Worm (Caenorhabditis elegans) whole organism, L2 larva: ENCODE results near the gene F13E9.9.
A peak's percentile ranks its signal among the peaks of the same experiment; 100 is the strongest.

ENCODE experiments used
- C34F6.9 ChIP-seq: fragments of 150-350 bp; optimal IDR thresholded peaks from 2 replicates; lab custom pipeline; 2014; ENCODE audit warnings: missing biosample characterization, missing genetic modification characterization
- F13H6.1 ChIP-seq: sonication (generic microtip); optimal IDR thresholded peaks from 2 replicates; lab custom pipeline; 2016; ENCODE audit warnings: missing genetic modification characterization, missing compliant biosample characterization
- R02D3.7 ChIP-seq: fragments of 150-350 bp; optimal IDR thresholded peaks from 2 replicates; lab custom pipeline; 2014; ENCODE audit warnings: missing biosample characterization, missing genetic modification characterization
- Y55F3AM.14 ChIP-seq: fragments of 200-800 bp; sonication (Bioruptor generic); optimal IDR thresholded peaks from 2 replicates; lab custom pipeline; 2018; ENCODE audit warnings: mild to moderate bottlenecking, missing genetic modification characterization, missing compliant biosample characterization
- aly-2 ChIP-seq: fragments of 150-350 bp; optimal IDR thresholded peaks from 2 replicates; lab custom pipeline; 2014; ENCODE audit warnings: missing biosample characterization, missing genetic modification characterization
- ceh-16 ChIP-seq: fragments of 150-350 bp; optimal IDR thresholded peaks from 2 replicates; lab custom pipeline; 2014; ENCODE audit warnings: missing biosample characterization, missing genetic modification characterization
- ceh-82 ChIP-seq: fragments of 150-350 bp; optimal IDR thresholded peaks from 2 replicates; lab custom pipeline; 2014; ENCODE audit warnings: missing biosample characterization, missing genetic modification characterization
- crh-2 ChIP-seq: sonication (generic microtip); optimal IDR thresholded peaks from 2 replicates; lab custom pipeline; 2017; ENCODE audit warnings: missing biosample characterization, missing genetic modification characterization
- egl-27 ChIP-seq: sonication (generic microtip); optimal IDR thresholded peaks from 3 replicates; lab custom pipeline; 2017; ENCODE audit warnings: missing biosample characterization, missing genetic modification reagents, missing genetic modification characterization
- elt-1 ChIP-seq: fragments of 150-350 bp; optimal IDR thresholded peaks from 2 replicates; lab custom pipeline; 2014; ENCODE audit warnings: missing biosample characterization, missing genetic modification characterization
- fos-1 ChIP-seq: fragments of 150-350 bp; optimal IDR thresholded peaks from 2 replicates; lab custom pipeline; 2014; ENCODE audit warnings: missing biosample characterization, missing genetic modification characterization
- lin-11 ChIP-seq: fragments of 150-350 bp; sonication (generic microtip); optimal IDR thresholded peaks from 2 replicates; lab custom pipeline; 2014; ENCODE audit warnings: missing biosample characterization, missing genetic modification characterization, inconsistent platforms, mixed read lengths
- lin-39 ChIP-seq: fragments of 150-350 bp; optimal IDR thresholded peaks from 2 replicates; lab custom pipeline; 2014; ENCODE audit warnings: missing biosample characterization, missing genetic modification reagents, missing genetic modification characterization
- lsy-2 ChIP-seq, 2 experiments: fragments of 150-350 bp in 1 of 2; sonication (generic microtip) in 1 of 2; optimal IDR thresholded peaks; 2 replicates each; lab custom pipeline; 2014 to 2017; ENCODE audit warnings: missing biosample characterization in 2 of 2, missing genetic modification characterization in 2 of 2
- mab-5 ChIP-seq: fragments of 150-350 bp; optimal IDR thresholded peaks from 2 replicates; lab custom pipeline; 2014; ENCODE audit warnings: missing biosample characterization, missing genetic modification characterization
- nhr-11 ChIP-seq: fragments of 150-350 bp; optimal IDR thresholded peaks from 2 replicates; lab custom pipeline; 2014; ENCODE audit warnings: missing biosample characterization, missing genetic modification characterization
- nhr-12 ChIP-seq: fragments of 150-350 bp; optimal IDR thresholded peaks from 2 replicates; lab custom pipeline; 2014; ENCODE audit warnings: missing biosample characterization, missing genetic modification characterization
- nhr-129 ChIP-seq: fragments of 150-350 bp; optimal IDR thresholded peaks from 2 replicates; lab custom pipeline; 2014; ENCODE audit warnings: missing biosample characterization, missing genetic modification characterization
- nhr-21 ChIP-seq: fragments of 150-350 bp; optimal IDR thresholded peaks from 2 replicates; lab custom pipeline; 2014; ENCODE audit warnings: missing biosample characterization, missing genetic modification characterization
- nhr-23 ChIP-seq: fragments of 150-350 bp; optimal IDR thresholded peaks from 2 replicates; lab custom pipeline; 2014; ENCODE audit warnings: missing biosample characterization, missing genetic modification reagents, missing genetic modification characterization
- nhr-237 ChIP-seq: fragments of 150-350 bp; optimal IDR thresholded peaks from 2 replicates; lab custom pipeline; 2014; ENCODE audit warnings: missing biosample characterization, missing genetic modification characterization
- nhr-25 ChIP-seq: fragments of 150-350 bp; sonication (generic microtip); optimal IDR thresholded peaks from 3 replicates; lab custom pipeline; 2014; ENCODE audit warnings: missing biosample characterization, missing genetic modification characterization
- nhr-77 ChIP-seq: fragments of 150-350 bp; optimal IDR thresholded peaks from 2 replicates; lab custom pipeline; 2014; ENCODE audit warnings: missing biosample characterization, missing genetic modification characterization
- peb-1 ChIP-seq: fragments of 150-350 bp; optimal IDR thresholded peaks from 2 replicates; lab custom pipeline; 2014; ENCODE audit warnings: missing biosample characterization, missing genetic modification characterization
- sem-4 ChIP-seq: fragments of 150-350 bp; optimal IDR thresholded peaks from 2 replicates; lab custom pipeline; 2014; ENCODE audit warnings: missing biosample characterization, missing genetic modification reagents, missing genetic modification characterization
- skn-1 ChIP-seq: sonication (generic microtip); optimal IDR thresholded peaks from 2 replicates; lab custom pipeline; 2017; ENCODE audit warnings: missing biosample characterization, missing genetic modification characterization
- sma-3 ChIP-seq: sonication (generic microtip); optimal IDR thresholded peaks from 2 replicates; lab custom pipeline; 2016; ENCODE audit warnings: missing genetic modification reagents, missing genetic modification characterization, missing compliant biosample characterization
- sma-9 ChIP-seq, 2 experiments: fragments of 150-350 bp in 1 of 2; sonication (generic microtip) in 1 of 2; optimal IDR thresholded peaks; 2 replicates each; lab custom pipeline; 2014 to 2016; ENCODE audit warnings: missing genetic modification characterization in 2 of 2, mild to moderate bottlenecking in 1 of 2, missing biosample characterization in 1 of 2, missing compliant biosample characterization in 1 of 2, missing genetic modification reagents in 1 of 2, moderate library complexity in 1 of 2
- snpc-4 ChIP-seq: fragments of 150-350 bp; optimal IDR thresholded peaks from 2 replicates; lab custom pipeline; 2014; ENCODE audit warnings: missing biosample characterization, missing genetic modification characterization
- unc-39 ChIP-seq: fragments of 150-350 bp; optimal IDR thresholded peaks from 2 replicates; lab custom pipeline; 2014; ENCODE audit warnings: missing biosample characterization, missing genetic modification characterization
- unc-55 ChIP-seq: fragments of 150-350 bp; sonication (generic microtip); optimal IDR thresholded peaks from 3 replicates; lab custom pipeline; 2014; ENCODE audit warnings: missing biosample characterization, missing genetic modification reagents, missing genetic modification characterization
- unc-62 ChIP-seq: fragments of 150-350 bp; optimal IDR thresholded peaks from 2 replicates; lab custom pipeline; 2014; ENCODE audit warnings: missing biosample characterization, missing genetic modification reagents, missing genetic modification characterization
- zag-1 ChIP-seq: fragments of 150-350 bp; optimal IDR thresholded peaks from 2 replicates; lab custom pipeline; 2014; ENCODE audit warnings: missing biosample characterization, missing genetic modification characterization
- ztf-1 ChIP-seq: fragments of 200-800 bp; sonication (Bioruptor generic); conservative IDR thresholded peaks from 2 replicates; pipeline ENCODE4 v1.3.6; 2022; ENCODE audit warnings: missing genetic modification characterization, missing compliant biosample characterization
- ztf-11 ChIP-seq: sonication (generic microtip); optimal IDR thresholded peaks from 2 replicates; lab custom pipeline; 2017; ENCODE audit warnings: missing biosample characterization, missing genetic modification characterization

Gene F13E9.9

DNA sequence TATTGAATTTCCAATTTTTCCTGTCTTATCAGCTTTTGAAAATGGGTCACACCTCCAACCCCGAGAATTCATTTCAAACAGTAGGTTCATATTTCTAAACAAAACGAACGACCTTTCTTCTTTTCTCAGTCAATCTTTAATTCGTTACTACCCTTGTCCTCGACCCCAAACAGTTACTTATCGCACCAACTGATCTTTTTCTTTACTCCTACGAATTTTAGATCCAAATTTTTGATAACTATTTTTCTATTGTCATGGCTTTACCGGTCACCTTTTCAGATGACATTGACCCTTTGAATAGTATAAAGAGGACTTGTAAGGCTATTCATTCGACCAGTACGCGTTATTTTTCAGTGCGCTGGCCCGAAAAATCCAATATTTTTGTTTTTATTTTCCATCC lies 17.1 kb upstream of the F13E9.9 start:
- TF ChIP-seq lin-11 (tag; lab: Kevin White, UChicago), result no peak
- TF ChIP-seq ztf-11 (tag; lab: Kevin White, UChicago), result no peak
- TF ChIP-seq nhr-21 (tag; lab: Kevin White, UChicago), result no peak
- TF ChIP-seq elt-1 (tag; lab: Kevin White, UChicago), result peak; percentile 49
- peak; percentile 69 for TF ChIP-seq ceh-16
- TF ChIP-seq lin-39 (tag; lab: Kevin White, UChicago), result no peak
- no peak for TF ChIP-seq F13H6.1 (tag; lab: Kevin White, UChicago)
- no peak for TF ChIP-seq snpc-4 (tag; lab: Kevin White, UChicago)

DNA sequence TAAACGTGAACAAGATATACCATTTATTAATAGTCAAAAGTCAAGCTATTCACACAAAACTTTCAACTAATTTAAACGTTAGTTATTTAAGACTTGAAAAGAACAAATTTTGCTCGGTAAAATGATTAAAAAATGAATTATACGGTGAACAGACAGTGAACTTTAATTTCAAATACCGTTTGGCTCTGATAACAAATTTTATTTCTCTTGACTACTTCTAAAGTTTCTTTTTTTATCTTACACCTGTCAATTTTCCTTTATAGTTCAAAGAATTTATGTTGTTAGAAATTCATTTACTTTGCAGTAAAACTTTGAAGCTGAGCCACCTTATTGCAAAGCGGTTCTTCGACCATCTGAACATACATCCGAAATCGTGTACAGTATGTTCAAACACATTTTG lies 16.4 kb upstream of the F13E9.9 start, which contains the start of gene ZK593.3:
TSS of gene ZK593.3 (plus strand) at position 301 of the 400 bp plus-strand sequence.
- TF ChIP-seq lsy-2 (tag; optimal IDR thresholded peaks at IDR 0.05; lab: Kevin White, UChicago) (no peak), unc-55 (no peak), sma-3 (no peak), fos-1 (no peak)

DNA sequence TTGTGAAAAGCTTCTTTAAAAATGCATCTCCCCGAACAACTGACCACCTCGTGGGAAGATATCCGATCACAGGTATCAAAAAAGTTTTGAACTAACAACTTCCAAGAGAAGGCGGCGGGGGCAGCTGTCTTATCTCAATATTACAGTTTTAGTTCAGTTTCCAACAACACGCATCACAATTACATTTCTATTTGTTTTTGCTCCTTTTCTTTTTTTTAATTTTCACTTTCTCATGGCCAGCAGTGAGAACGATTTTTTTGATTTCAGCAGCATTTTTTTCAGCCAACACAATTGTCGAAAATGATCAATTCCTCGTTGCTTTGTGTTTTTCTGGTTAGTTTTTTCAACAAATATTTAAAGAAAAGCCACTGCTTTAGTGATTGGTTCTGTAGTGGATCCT lies 14.1 kb upstream of the F13E9.9 start, which contains the start of gene ZK593.2:
TSS of gene ZK593.2 (plus strand) at position 301 of the 400 bp plus-strand sequence.
- TF ChIP-seq lin-39 (tag; lab: Kevin White, UChicago) (no peak), unc-62 (GFP tag; lab: Kevin White, UChicago) (no peak), nhr-21 (tag; lab: Kevin White, UChicago) (no peak), ceh-16 (no peak), lin-11 (tag; lab: Kevin White, UChicago) (no peak), unc-39 (tag; lab: Kevin White, UChicago) (no peak), R02D3.7 (no peak), nhr-129 (tag; lab: Kevin White, UChicago) (no peak), elt-1 (tag; lab: Kevin White, UChicago) (no peak), snpc-4 (tag; lab: Kevin White, UChicago) (no peak), nhr-12 (tag; lab: Kevin White, UChicago) (no peak)

DNA sequence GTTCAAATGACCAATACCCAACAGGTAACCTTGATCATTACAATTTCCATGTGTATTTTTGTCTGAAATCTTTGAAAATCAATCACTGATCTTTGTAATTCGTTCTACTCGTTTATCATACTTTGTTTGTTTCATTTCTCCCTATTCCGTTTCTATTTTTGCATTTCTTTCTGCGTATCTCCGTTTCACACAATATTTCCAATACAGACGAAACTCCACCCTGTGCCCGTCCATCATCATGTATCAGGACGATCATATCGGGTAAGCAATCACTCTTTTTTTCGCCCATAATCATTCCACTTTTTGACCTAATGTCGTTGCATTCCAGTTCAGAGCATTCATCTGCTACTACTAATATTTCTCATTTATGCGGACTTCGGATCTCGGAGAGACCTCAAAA lies 10.7 kb upstream of the F13E9.9 start, which contains the start of gene pyk-2:
TSS of gene pyk-2 (plus strand) at position 206 of the 400 bp plus-strand sequence.
- TF ChIP-seq zag-1 (tag; lab: Kevin White, UChicago) (no peak), unc-39 (tag; lab: Kevin White, UChicago) (no peak), nhr-25 (tag; lab: Kevin White, UChicago) (no peak), lin-39 (tag; lab: Kevin White, UChicago) (no peak), ceh-82 (tag; lab: Kevin White, UChicago) (no peak), peb-1 (tag; lab: Kevin White, UChicago) (no peak), nhr-77 (no peak), skn-1 (tag; lab: Kevin White, UChicago) (no peak), snpc-4 (tag; lab: Kevin White, UChicago) (no peak), nhr-129 (tag; lab: Kevin White, UChicago) (peak; percentile 45), sem-4 (no peak), nhr-237 (tag; lab: Kevin White, UChicago) (no peak), C34F6.9 (tag; lab: Kevin White, UChicago) (no peak), mab-5 (no peak), sma-3 (peak; percentile 48), egl-27 (tag; lab: Kevin White, UChicago) (no peak), nhr-23 (tag; lab: Kevin White, UChicago) (no peak), sma-9 (GFP tag; optimal IDR thresholded peaks at IDR 0.05; lab: Kevin White, UChicago) (peak; percentile 78), sma-9 (tag; optimal IDR thresholded peaks at IDR 0.05; lab: Kevin White, UChicago) (no peak), nhr-12 (tag; lab: Kevin White, UChicago) (no peak), Y55F3AM.14 (GFP tag; lab: Kevin White, UChicago) (no peak), lin-11 (tag; lab: Kevin White, UChicago) (no peak), nhr-11 (tag; lab: Kevin White, UChicago) (no peak), fos-1 (peak; percentile 70), aly-2 (no peak), ztf-1 (GFP tag; lab: Robert Waterston, UW) (no peak), crh-2 (tag; lab: Kevin White, UChicago) (peak; percentile 64)
